Worm (Caenorhabditis elegans): Measurements from ENCODE around the gene elc-1.

DNA sequence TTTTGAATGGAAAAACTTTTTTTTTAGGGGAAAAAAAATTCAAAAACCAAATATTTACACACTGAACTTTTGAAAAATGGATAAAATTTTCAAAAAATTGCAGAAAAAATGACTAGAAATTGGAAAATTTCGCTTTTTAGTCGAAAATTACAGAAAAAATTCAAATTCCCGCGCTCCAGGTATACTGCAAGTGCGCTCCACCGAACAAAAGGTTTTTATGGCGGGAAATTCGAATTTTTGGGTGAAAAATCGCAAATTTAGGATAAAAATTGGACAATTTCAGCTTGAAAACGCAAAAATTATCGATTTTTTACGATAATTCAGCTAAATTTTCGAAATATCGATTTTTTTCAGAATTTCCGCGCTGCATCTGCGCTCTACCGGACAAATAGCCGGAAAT, 12.3 kb upstream of the elc-1 start:
- TF ChIP-seq nhr-2 (tag; optimal IDR thresholded peaks at IDR 0.05): no peak
- TF ChIP-seq elt-3 (tag; optimal IDR thresholded peaks at IDR 0.05): no peak
- no peak for TF ChIP-seq nhr-12 (tag; optimal IDR thresholded peaks at IDR 0.05)
- TF ChIP-seq lsy-2 (tag; optimal IDR thresholded peaks at IDR 0.05): no peak
- no peak for TF ChIP-seq nhr-28 (tag; optimal IDR thresholded peaks at IDR 0.05)
- TF ChIP-seq unc-62 (GFP tag; optimal IDR thresholded peaks at IDR 0.05): no peak
- TF ChIP-seq pha-4 (tag; optimal IDR thresholded peaks at IDR 0.05): no peak
